Fruit fly (Drosophila melanogaster): ENCODE data around the gene mRpL11.

DNA sequence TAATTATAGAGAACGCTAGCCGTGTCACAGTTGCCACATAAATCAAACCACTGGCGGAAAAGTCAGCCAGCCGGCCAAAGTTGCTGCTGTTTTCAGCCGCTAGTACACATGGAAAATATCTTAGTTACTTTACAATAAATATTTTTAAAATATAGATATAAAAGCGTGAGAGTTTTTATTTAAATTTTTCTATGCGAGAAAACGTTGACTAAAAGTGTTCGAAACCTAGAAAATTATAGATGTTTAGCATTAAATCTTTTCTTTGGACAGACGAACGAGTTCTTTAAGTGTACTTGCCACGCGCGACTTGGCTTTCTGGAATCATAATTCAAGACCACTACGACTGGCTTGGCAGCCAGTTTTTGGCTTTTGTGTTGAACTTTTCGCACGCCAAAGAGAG lies 25.2 kb upstream of the mRpL11 start:
- TF ChIP-seq h (GFP tag; optimal IDR thresholded peaks at IDR 0.05) (no peak), psq (GFP tag; optimal IDR thresholded peaks at IDR 0.05) (no peak), Abd-B (GFP tag; optimal IDR thresholded peaks at IDR 0.05) (no peak), pan (optimal IDR thresholded peaks at IDR 0.05) (no peak), lola (GFP tag; optimal IDR thresholded peaks at IDR 0.05) (no peak), fru (GFP tag; optimal IDR thresholded peaks at IDR 0.05) (no peak), OdsH (GFP tag; optimal IDR thresholded peaks at IDR 0.05) (no peak), GATAd (GFP tag; optimal IDR thresholded peaks at IDR 0.05) (no peak), tai (GFP tag; optimal IDR thresholded peaks at IDR 0.05) (no peak)
